Fruit fly (Drosophila melanogaster) whole organism, embryonic: ENCODE data around the gene rno.
A peak's percentile ranks its signal among the peaks of the same experiment; 100 is the strongest.

Source experiments
- Adf1 ChIP-seq: fragments of 200-800 bp; sonication (Bioruptor generic); IDR thresholded peaks from 2 replicates; pipeline ENCODE4 v1.3.6; 2022; ENCODE audit warnings: missing biosample characterization, missing genetic modification characterization
- C15 ChIP-seq: fragments of 200-800 bp; sonication (Bioruptor generic); IDR thresholded peaks from 3 replicates; pipeline ENCODE4 v1.3.6; 2022; ENCODE audit warnings: missing biosample characterization, missing genetic modification characterization
- CG10147 ChIP-seq: fragments of 200-800 bp; sonication (Bioruptor generic); optimal IDR thresholded peaks from 2 replicates; lab custom pipeline; 2019; ENCODE audit warnings: missing biosample characterization, mild to moderate bottlenecking, missing genetic modification characterization, moderate library complexity
- CG10321 ChIP-seq: fragments of 200-800 bp; sonication (Bioruptor generic); IDR thresholded peaks from 2 replicates; pipeline ENCODE4 v1.3.6; 2022; ENCODE audit warnings: missing biosample characterization, missing genetic modification characterization
- CG10959 ChIP-seq: fragments of 200-800 bp; sonication (Bioruptor generic); IDR thresholded peaks from 2 replicates; pipeline ENCODE4 v1.3.6; 2022; ENCODE audit warnings: missing biosample characterization, missing genetic modification characterization
- CG11085 ChIP-seq: fragments of 200-800 bp; sonication (Bioruptor generic); IDR thresholded peaks from 2 replicates; pipeline ENCODE4 v1.3.6; 2022; ENCODE audit warnings: missing biosample characterization, missing genetic modification characterization
- CG11696 ChIP-seq: fragments of 200-800 bp; sonication (Bioruptor generic); IDR thresholded peaks from 2 replicates; pipeline ENCODE4 v1.3.6; 2022; ENCODE audit warnings: missing biosample characterization, missing genetic modification characterization
- CG12155 ChIP-seq: fragments of 200-800 bp; sonication (Bioruptor generic); optimal IDR thresholded peaks from 3 replicates; lab custom pipeline; 2016; ENCODE audit warnings: missing biosample characterization, missing genetic modification characterization
- CG12391 ChIP-seq: fragments of 200-800 bp; sonication (Bioruptor generic); optimal IDR thresholded peaks from 3 replicates; lab custom pipeline; 2018; ENCODE audit warnings: missing biosample characterization, mild to moderate bottlenecking, missing genetic modification characterization, moderate library complexity
- CG13775 ChIP-seq: fragments of 200-800 bp; sonication (Bioruptor generic); optimal IDR thresholded peaks from 3 replicates; lab custom pipeline; 2017; ENCODE audit warnings: missing biosample characterization, mild to moderate bottlenecking, missing genetic modification characterization
- CG13894 ChIP-seq: fragments of 200-800 bp; sonication (Bioruptor generic); optimal IDR thresholded peaks from 3 replicates; lab custom pipeline; 2018; ENCODE audit warnings: missing biosample characterization, mild to moderate bottlenecking, missing genetic modification characterization, moderate library complexity
- CG14441 ChIP-seq: fragments of 200-800 bp; sonication (Bioruptor generic); IDR thresholded peaks from 2 replicates; pipeline ENCODE4 v1.3.6; 2022; ENCODE audit warnings: missing biosample characterization, missing genetic modification characterization
- CG18476 ChIP-seq: fragments of 200-800 bp; sonication (Bioruptor generic); optimal IDR thresholded peaks from 2 replicates; lab custom pipeline; 2016; ENCODE audit warnings: missing biosample characterization, mild to moderate bottlenecking, missing genetic modification characterization
- CG32767 ChIP-seq: fragments of 200-800 bp; sonication (Bioruptor generic); IDR thresholded peaks from 2 replicates; pipeline ENCODE4 v1.3.6; 2022; ENCODE audit warnings: missing biosample characterization, missing genetic modification characterization
- CG4360 ChIP-seq: fragments of 200-800 bp; sonication (Bioruptor generic); IDR thresholded peaks from 2 replicates; pipeline ENCODE4 v1.3.6; 2022; ENCODE audit warnings: missing biosample characterization, missing genetic modification characterization
- CG6791 ChIP-seq: fragments of 200-800 bp; sonication (Bioruptor generic); IDR thresholded peaks from 3 replicates; pipeline ENCODE4 v1.3.6; 2022; ENCODE audit warnings: missing biosample characterization, missing genetic modification characterization; ENCODE audit not compliant: partially characterized antibody
- CG9727 ChIP-seq: fragments of 200-800 bp; sonication (Bioruptor generic); optimal IDR thresholded peaks from 3 replicates; lab custom pipeline; 2017; ENCODE audit warnings: missing biosample characterization, mild to moderate bottlenecking, missing genetic modification characterization
- CG9932 ChIP-seq: fragments of 200-800 bp; sonication (Bioruptor generic); IDR thresholded peaks from 2 replicates; pipeline ENCODE4 v1.3.6; 2022; ENCODE audit warnings: missing biosample characterization, missing genetic modification characterization
- D19A ChIP-seq: fragments of 200-800 bp; optimal IDR thresholded peaks from 3 replicates; lab custom pipeline; 2019; ENCODE audit warnings: missing biosample characterization, mild to moderate bottlenecking, missing genetic modification characterization, moderate library complexity
- E2f1 ChIP-seq: fragments of 200-800 bp; sonication (Bioruptor generic); IDR thresholded peaks from 2 replicates; pipeline ENCODE4 v1.3.6; 2022; ENCODE audit warnings: missing biosample characterization, missing genetic modification characterization
- Eip74EF ChIP-seq, 2 experiments: fragments of 200-800 bp in 1 of 2; fragments of >200 bp in 1 of 2; sonication (Bioruptor generic) in 1 of 2; optimal IDR thresholded peaks; 2 replicates each; lab custom pipeline; 2017 to 2019; ENCODE audit warnings: missing biosample characterization in 2 of 2, missing genetic modification characterization in 2 of 2, mild to moderate bottlenecking in 1 of 2, moderate library complexity in 1 of 2
- Fer2 ChIP-seq: fragments of 200-800 bp; sonication (Bioruptor generic); optimal IDR thresholded peaks from 2 replicates; lab custom pipeline; 2018; ENCODE audit warnings: missing biosample characterization, mild to moderate bottlenecking, missing genetic modification characterization, moderate library complexity
- Fer3 ChIP-seq: fragments of 200-800 bp; sonication (Bioruptor generic); optimal IDR thresholded peaks from 2 replicates; lab custom pipeline; 2018; ENCODE audit warnings: missing biosample characterization, mild to moderate bottlenecking, missing genetic modification characterization, moderate library complexity
- H2.0 ChIP-seq: fragments of 200-800 bp; sonication (Bioruptor generic); IDR thresholded peaks from 2 replicates; pipeline ENCODE4 v1.3.6; 2022; ENCODE audit warnings: missing biosample characterization, missing genetic modification characterization
- HLH54F ChIP-seq: fragments of 200-800 bp; sonication (Bioruptor generic); optimal IDR thresholded peaks from 3 replicates; lab custom pipeline; 2016; ENCODE audit warnings: missing biosample characterization, missing genetic modification characterization
- Hr39 ChIP-seq: fragments of >200 bp; optimal IDR thresholded peaks from 2 replicates; lab custom pipeline; 2017
- Lpt ChIP-seq: fragments of >200 bp; optimal IDR thresholded peaks from 2 replicates; lab custom pipeline; 2018; ENCODE audit warnings: missing biosample characterization, missing genetic modification characterization
- MTF-1 ChIP-seq: fragments of 200-800 bp; sonication (Bioruptor generic); optimal IDR thresholded peaks from 2 replicates; lab custom pipeline; 2018; ENCODE audit warnings: missing biosample characterization, mild to moderate bottlenecking, missing genetic modification characterization, borderline replicate concordance
- Mes4 ChIP-seq: fragments of 200-800 bp; sonication (Bioruptor generic); optimal IDR thresholded peaks from 2 replicates; lab custom pipeline; 2016; ENCODE audit warnings: missing biosample characterization, missing genetic modification characterization
- Nf-YB ChIP-seq: fragments of 200-800 bp; sonication (Bioruptor generic); optimal IDR thresholded peaks from 3 replicates; lab custom pipeline; 2019; ENCODE audit warnings: missing biosample characterization, mild to moderate bottlenecking, missing genetic modification characterization, moderate library complexity
- Xbp1 ChIP-seq: fragments of 200-800 bp; sonication (Bioruptor generic); optimal IDR thresholded peaks from 3 replicates; lab custom pipeline; 2016; ENCODE audit warnings: missing biosample characterization, mild to moderate bottlenecking, missing genetic modification characterization
- ato ChIP-seq: fragments of 200-800 bp; sonication (Bioruptor generic); IDR thresholded peaks from 2 replicates; pipeline ENCODE4 v1.3.6; 2022; ENCODE audit warnings: missing biosample characterization, missing genetic modification characterization; ENCODE audit not compliant: partially characterized antibody
- az2 ChIP-seq: fragments of 200-800 bp; sonication (Bioruptor generic); optimal IDR thresholded peaks from 3 replicates; lab custom pipeline; 2016; ENCODE audit warnings: missing biosample characterization, missing genetic modification characterization
- bcd ChIP-seq: fragments of 200-800 bp; sonication (Bioruptor generic); optimal IDR thresholded peaks from 2 replicates; lab custom pipeline; 2017; ENCODE audit warnings: missing biosample characterization, mild to moderate bottlenecking, missing genetic modification characterization
- cg ChIP-seq: fragments of 200-800 bp; sonication (Bioruptor generic); optimal IDR thresholded peaks from 3 replicates; lab custom pipeline; 2019; ENCODE audit warnings: missing biosample characterization, mild to moderate bottlenecking, missing genetic modification characterization, moderate library complexity
- en ChIP-seq: fragments of 200-800 bp; sonication (Bioruptor generic); optimal IDR thresholded peaks from 2 replicates; lab custom pipeline; 2016; ENCODE audit warnings: missing biosample characterization, missing genetic modification characterization
- esg ChIP-seq: fragments of 200-800 bp; sonication (Bioruptor generic); conservative IDR thresholded peaks from 2 replicates; pipeline ENCODE4 v1.3.6; 2022; ENCODE audit warnings: missing biosample characterization, missing genetic modification characterization
- eyg ChIP-seq: fragments of 200-800 bp; sonication (Bioruptor generic); optimal IDR thresholded peaks from 3 replicates; lab custom pipeline; 2016; ENCODE audit warnings: missing biosample characterization, missing genetic modification characterization
- gcm ChIP-seq: fragments of 200-800 bp; sonication (Bioruptor generic); optimal IDR thresholded peaks from 2 replicates; lab custom pipeline; 2019; ENCODE audit warnings: missing biosample characterization, mild to moderate bottlenecking, missing genetic modification characterization, moderate library complexity
- ind ChIP-seq: fragments of 200-800 bp; sonication (Bioruptor generic); optimal IDR thresholded peaks from 3 replicates; lab custom pipeline; 2016; ENCODE audit warnings: missing biosample characterization, missing genetic modification characterization
- lov ChIP-seq, 2 experiments: fragments of 200-800 bp in 1 of 2; fragments of >200 bp in 1 of 2; sonication (Bioruptor generic) in 1 of 2; IDR thresholded peaks in 1 of 2; optimal IDR thresholded peaks in 1 of 2; 2 replicates in 1 of 2; 3 replicates in 1 of 2; pipeline versions ENCODE4 v1.3.6 to Lab custom; 2017 to 2022; ENCODE audit warnings: missing biosample characterization in 1 of 2, missing genetic modification characterization in 1 of 2
- mirr ChIP-seq: fragments of 200-800 bp; sonication (Bioruptor generic); optimal IDR thresholded peaks from 3 replicates; lab custom pipeline; 2018; ENCODE audit warnings: missing biosample characterization, mild to moderate bottlenecking, missing genetic modification characterization
- pho ChIP-seq: fragments of 200-800 bp; sonication (Bioruptor generic); optimal IDR thresholded peaks from 2 replicates; lab custom pipeline; 2016; ENCODE audit warnings: missing biosample characterization, missing genetic modification characterization
- pita ChIP-seq: fragments of 200-800 bp; sonication (Bioruptor generic); optimal IDR thresholded peaks from 2 replicates; lab custom pipeline; 2017; ENCODE audit warnings: missing biosample characterization, mild to moderate bottlenecking, missing genetic modification characterization
- pnt ChIP-seq: fragments of 200-800 bp; sonication (Bioruptor generic); optimal IDR thresholded peaks from 3 replicates; lab custom pipeline; 2016; ENCODE audit warnings: missing biosample characterization, missing genetic modification characterization
- sima ChIP-seq: fragments of 200-800 bp; sonication (Bioruptor generic); optimal IDR thresholded peaks from 2 replicates; lab custom pipeline; 2016; ENCODE audit warnings: missing biosample characterization, missing genetic modification characterization
- slbo ChIP-seq: fragments of 200-800 bp; sonication (Bioruptor generic); IDR thresholded peaks from 2 replicates; pipeline ENCODE4 v1.3.6; 2022; ENCODE audit warnings: missing biosample characterization, missing genetic modification characterization
- tin ChIP-seq: fragments of 200-800 bp; sonication (Bioruptor generic); optimal IDR thresholded peaks from 3 replicates; lab custom pipeline; 2016; ENCODE audit warnings: missing biosample characterization, missing genetic modification characterization
- trh ChIP-seq: fragments of 200-800 bp; sonication (Bioruptor generic); optimal IDR thresholded peaks from 2 replicates; lab custom pipeline; 2016; ENCODE audit warnings: missing biosample characterization, missing genetic modification characterization
- z ChIP-seq: fragments of 200-800 bp; sonication (Bioruptor generic); IDR thresholded peaks from 3 replicates; pipeline ENCODE4 v1.3.6; 2022; ENCODE audit warnings: missing biosample characterization, missing genetic modification characterization

The rno gene

dm6 chr3L:205723-206284 is 6.2 kb upstream of the rno start, which contains the start of the genes Gk1 and CG13876 (continued):
- TF ChIP-seq CG10959 (GFP tag; lab: Robert Waterston, UW) (peak; percentile 81), pho (GFP tag; lab: Kevin White, UChicago) (peak; percentile 52), MTF-1 (no peak), CG13894 (tag; lab: Kevin White, UChicago) (peak; percentile 98), Hr39 (lab: Kevin White, UChicago) (no peak), CG10321 (GFP tag; lab: Robert Waterston, UW) (peak; percentile 65), CG32767 (GFP tag; lab: Robert Waterston, UW) (peak; percentile 94), bcd (GFP tag; lab: Kevin White, UChicago) (peak; percentile 94), gcm (GFP tag; lab: Kevin White, UChicago) (peak; percentile 96), CG11085 (GFP tag; lab: Robert Waterston, UW) (peak; percentile 84), ato (GFP tag; lab: Robert Waterston, UW) (no peak), Adf1 (GFP tag; lab: Robert Waterston, UW) (peak; percentile 83), CG13775 (GFP tag; lab: Kevin White, UChicago) (peak; percentile 93), CG14441 (GFP tag; lab: Robert Waterston, UW) (peak; percentile 90), CG12155 (GFP tag; lab: Kevin White, UChicago) (peak; percentile 92), en (GFP tag; lab: Kevin White, UChicago) (no peak), eyg (GFP tag; lab: Kevin White, UChicago) (no peak), Nf-YB (peak; percentile 85), Lpt (GFP tag; lab: Kevin White, UChicago) (no peak), Eip74EF (GFP tag; optimal IDR thresholded peaks at IDR 0.05; lab: Kevin White, UChicago) (peak in 1 of 2 experiments; percentile 93), az2 (GFP tag; lab: Kevin White, UChicago) (peak; percentile 87), Fer3 (tag; lab: Kevin White, UChicago) (peak; percentile 97), HLH54F (GFP tag; lab: Kevin White, UChicago) (no peak), CG18476 (peak; percentile 81), slbo (GFP tag; lab: Robert Waterston, UW) (peak; percentile 95), CG11696 (GFP tag; lab: Robert Waterston, UW) (peak; percentile 88), pnt (GFP tag; lab: Kevin White, UChicago) (no peak), sima (no peak), D19A (tag; lab: Kevin White, UChicago) (peak; percentile 95), CG10147 (GFP tag; lab: Kevin White, UChicago) (peak; percentile 97), CG12391 (tag; lab: Kevin White, UChicago) (peak; percentile 98), z (GFP tag; lab: Robert Waterston, UW) (0 out of 3 replicates have a peak, but pooled peaks have one; percentile 36), mirr (peak; percentile 96), CG6791 (GFP tag; lab: Robert Waterston, UW) (no peak), ind (no peak), E2f1 (GFP tag; lab: Robert Waterston, UW) (peak; percentile 93), pita (GFP tag; lab: Kevin White, UChicago) (no peak), tin (GFP tag; lab: Kevin White, UChicago) (peak; percentile 86), CG9932 (GFP tag; lab: Robert Waterston, UW) (peak; percentile 91), cg (GFP tag; lab: Kevin White, UChicago) (no peak), Xbp1 (GFP tag; lab: Kevin White, UChicago) (peak; percentile 93), H2.0 (GFP tag; lab: Robert Waterston, UW) (peak; percentile 93), CG9727 (peak; percentile 97), esg (GFP tag; lab: Robert Waterston, UW) (peak; percentile 85), lov (optimal IDR thresholded peaks at IDR 0.05; lab: Kevin White, UChicago) (no peak), lov (GFP tag; IDR thresholded peaks at IDR 0.05; lab: Robert Waterston, UW) (peak; percentile 91), CG4360 (GFP tag; lab: Robert Waterston, UW) (peak; percentile 72), Mes4 (GFP tag; lab: Kevin White, UChicago) (no peak), C15 (GFP tag; lab: Robert Waterston, UW) (peak; percentile 79; the same call in 1 of the 3 replicates), trh (GFP tag; lab: Kevin White, UChicago) (peak; percentile 77), Fer2 (tag; lab: Kevin White, UChicago) (peak; percentile 95)
